Worm (Caenorhabditis elegans): Measurements from ENCODE around the gene C50D2.2.

The C50D2.2 gene

DNA sequence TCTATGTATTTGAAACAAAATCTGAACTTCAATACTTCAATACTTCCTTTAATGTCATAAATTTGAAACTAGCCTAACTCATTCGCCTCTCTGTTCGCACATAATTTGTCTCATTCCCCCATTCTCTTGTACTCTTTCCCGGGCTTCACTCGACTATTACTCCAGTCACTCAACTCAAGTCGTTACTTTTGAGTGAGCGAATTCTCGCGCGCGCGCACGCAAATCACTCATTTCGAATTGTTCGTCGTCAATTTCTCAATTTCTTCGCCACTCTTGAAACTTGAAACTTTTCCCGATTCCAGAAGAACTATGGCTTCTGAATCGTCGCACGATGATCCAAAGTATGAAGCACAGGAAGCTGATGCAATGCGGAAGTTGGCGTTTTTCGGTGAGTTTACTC lies 4.7 kb upstream of the C50D2.2 start, which contains the start of gene col-68:
Gene col-68 (plus strand): TSS at position 301 of the 400 bp plus-strand sequence.
- TF ChIP-seq ztf-29 (GFP tag; IDR thresholded peaks at IDR 0.05) (no peak), med-1 (GFP tag; optimal IDR thresholded peaks at IDR 0.05; ENCODE audit: insufficient read depth) (no peak), cog-1 (tag; optimal IDR thresholded peaks at IDR 0.05) (no peak), ztf-23 (GFP tag; IDR thresholded peaks at IDR 0.05) (no peak), flt-1 (GFP tag; IDR thresholded peaks at IDR 0.05) (no peak), ref-1 (GFP tag; conservative IDR thresholded peaks at IDR 0.05) (no peak), klf-2 (GFP tag; conservative IDR thresholded peaks at IDR 0.05) (no peak), tab-1 (GFP tag; IDR thresholded peaks at IDR 0.05) (no peak), T22C8.4 (GFP tag; IDR thresholded peaks at IDR 0.05) (no peak)

DNA sequence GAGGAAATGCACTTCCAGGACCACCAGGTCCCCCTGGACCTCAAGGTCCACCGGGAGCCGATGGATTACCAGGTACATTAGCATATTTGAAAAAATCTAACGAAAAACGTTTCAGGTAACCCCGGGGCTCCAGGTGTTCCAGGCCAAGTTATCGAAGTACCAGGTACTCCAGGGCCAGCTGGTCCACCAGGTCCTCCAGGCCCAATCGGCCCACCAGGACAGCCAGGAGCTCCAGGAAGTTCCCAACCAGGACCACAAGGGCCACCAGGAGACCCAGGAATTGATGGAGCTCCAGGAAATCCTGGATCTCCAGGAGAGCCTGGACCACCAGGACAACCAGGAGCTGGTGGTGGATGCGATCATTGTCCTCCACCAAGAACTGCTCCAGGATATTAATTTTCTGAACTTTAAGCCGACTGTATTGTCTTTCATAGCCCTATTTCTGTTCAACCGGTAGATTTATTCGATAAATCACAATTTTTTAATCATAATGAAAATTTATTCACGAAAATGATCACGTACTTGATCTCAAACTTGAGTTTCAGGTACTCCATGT lies 3.6 kb upstream of the C50D2.2 start:
- no peak for TF ChIP-seq T22C8.4 (GFP tag; IDR thresholded peaks at IDR 0.05)

DNA sequence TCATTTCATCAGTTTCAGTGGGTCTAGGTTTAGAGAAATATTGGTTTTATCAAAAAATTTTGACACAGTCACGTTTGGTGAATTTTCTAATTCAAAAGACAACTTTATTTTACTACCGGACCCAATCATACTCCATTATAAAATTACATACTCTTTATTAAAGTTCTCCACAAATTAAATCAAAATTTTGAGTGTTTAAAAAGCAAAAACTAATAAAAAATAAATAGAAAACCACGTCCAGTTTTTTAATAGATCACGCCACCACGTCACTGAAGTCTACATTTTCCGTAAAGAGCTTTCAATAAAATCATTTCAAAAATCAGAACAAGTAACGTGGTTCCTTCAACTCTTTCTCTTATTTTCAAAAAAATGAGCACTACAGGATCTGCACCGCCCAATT lies 3.1 kb upstream of the C50D2.2 start, which contains the start of gene txt-1:
Gene txt-1 (plus strand): TSS at position 301 of the 400 bp plus-strand sequence.
- no peak for TF ChIP-seq tab-1 (GFP tag; IDR thresholded peaks at IDR 0.05)
- no peak for TF ChIP-seq med-1 (GFP tag; optimal IDR thresholded peaks at IDR 0.05; ENCODE audit: insufficient read depth)
- no peak for TF ChIP-seq T22C8.4 (GFP tag; IDR thresholded peaks at IDR 0.05)
- TF ChIP-seq ztf-29 (GFP tag; IDR thresholded peaks at IDR 0.05): no peak
- TF ChIP-seq klf-2 (GFP tag; conservative IDR thresholded peaks at IDR 0.05): no peak
- TF ChIP-seq ztf-23 (GFP tag; IDR thresholded peaks at IDR 0.05): no peak
- no peak for TF ChIP-seq cog-1 (tag; optimal IDR thresholded peaks at IDR 0.05)
- TF ChIP-seq ref-1 (GFP tag; conservative IDR thresholded peaks at IDR 0.05): no peak
- no peak for TF ChIP-seq flt-1 (GFP tag; IDR thresholded peaks at IDR 0.05)

DNA sequence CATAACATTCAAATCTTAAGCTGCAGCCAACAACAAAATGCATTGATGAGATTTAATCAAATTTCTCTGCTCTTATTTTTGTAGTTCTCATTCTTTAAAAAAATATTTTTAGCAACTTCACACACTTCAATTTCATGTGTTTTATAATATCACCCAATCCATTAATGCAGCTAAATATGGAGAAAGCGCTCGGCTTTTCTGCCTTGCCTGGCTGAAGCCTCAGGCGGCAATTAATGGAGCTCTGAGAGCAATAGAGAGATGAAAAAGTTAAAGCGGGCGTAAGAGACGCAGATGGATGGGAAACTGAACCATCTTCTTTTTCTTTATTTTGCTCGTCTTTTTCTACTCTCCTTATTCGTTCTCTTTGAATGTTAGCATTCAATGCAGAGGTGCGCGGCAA lies 1.3 kb upstream of the C50D2.2 start:
- TF ChIP-seq flt-1 (GFP tag; IDR thresholded peaks at IDR 0.05) (no peak), klf-2 (GFP tag; conservative IDR thresholded peaks at IDR 0.05) (no peak), ztf-23 (GFP tag; IDR thresholded peaks at IDR 0.05) (no peak), cog-1 (tag; optimal IDR thresholded peaks at IDR 0.05) (no peak), tab-1 (GFP tag; IDR thresholded peaks at IDR 0.05) (no peak), T22C8.4 (GFP tag; IDR thresholded peaks at IDR 0.05) (no peak), ref-1 (GFP tag; conservative IDR thresholded peaks at IDR 0.05) (no peak), med-1 (GFP tag; optimal IDR thresholded peaks at IDR 0.05; ENCODE audit: insufficient read depth) (no peak), ztf-29 (GFP tag; IDR thresholded peaks at IDR 0.05) (no peak)

DNA sequence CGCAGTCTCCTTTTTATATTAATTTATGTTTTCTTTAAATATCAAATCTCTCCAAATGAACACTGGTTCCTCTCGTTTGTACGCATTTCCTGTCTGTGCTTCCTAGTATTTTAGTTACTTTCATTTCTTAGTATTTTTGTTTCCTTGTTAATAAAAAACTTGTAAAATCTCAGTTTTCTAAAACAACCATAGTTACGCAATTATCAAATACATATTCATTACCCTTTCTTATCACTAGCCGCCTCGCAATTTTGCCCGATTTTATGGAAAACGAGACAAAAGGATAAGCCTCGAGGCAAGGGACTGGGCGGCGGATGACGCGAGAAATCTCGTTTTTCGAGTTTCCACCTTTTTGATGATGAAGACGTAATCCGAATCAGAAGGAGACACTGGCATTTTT lies 2.3 kb downstream of the C50D2.2 start, which contains the start of gene C50D2.1:
Gene C50D2.1 (plus strand): TSS at position 301 of the 400 bp plus-strand sequence.
- TF ChIP-seq flt-1 (GFP tag; IDR thresholded peaks at IDR 0.05): no peak
- TF ChIP-seq ztf-23 (GFP tag; IDR thresholded peaks at IDR 0.05): no peak
- TF ChIP-seq med-1 (GFP tag; optimal IDR thresholded peaks at IDR 0.05; ENCODE audit: insufficient read depth): no peak
- no peak for TF ChIP-seq T22C8.4 (GFP tag; IDR thresholded peaks at IDR 0.05)
- no peak for TF ChIP-seq cog-1 (tag; optimal IDR thresholded peaks at IDR 0.05)
- TF ChIP-seq tab-1 (GFP tag; IDR thresholded peaks at IDR 0.05): no peak
- TF ChIP-seq ztf-29 (GFP tag; IDR thresholded peaks at IDR 0.05): no peak

DNA sequence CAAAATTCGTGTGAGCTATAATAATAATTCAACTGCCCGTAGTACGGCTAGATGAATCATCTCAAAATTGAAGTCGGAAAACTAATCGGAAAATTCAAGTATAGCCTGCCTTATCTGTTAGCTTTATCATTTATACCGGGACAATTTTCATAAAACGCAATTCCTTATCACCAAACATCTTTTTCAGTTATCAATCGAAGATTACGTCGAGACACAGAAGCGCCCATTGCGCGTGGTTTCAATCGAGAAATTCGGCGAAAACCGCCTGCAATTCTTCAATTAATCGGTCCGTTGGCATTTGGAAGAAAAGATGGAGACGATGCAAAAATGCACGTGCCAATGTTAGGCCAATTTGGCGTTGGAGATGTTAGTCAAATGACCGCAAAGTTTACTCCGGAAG lies 3.3 kb downstream of the C50D2.2 start:
- TF ChIP-seq ref-1 (GFP tag; conservative IDR thresholded peaks at IDR 0.05): no peak
- TF ChIP-seq klf-2 (GFP tag; conservative IDR thresholded peaks at IDR 0.05): no peak
- TF ChIP-seq flt-1 (GFP tag; IDR thresholded peaks at IDR 0.05): no peak
- TF ChIP-seq cog-1 (tag; optimal IDR thresholded peaks at IDR 0.05): no peak
- TF ChIP-seq ztf-29 (GFP tag; IDR thresholded peaks at IDR 0.05): no peak
- no peak for TF ChIP-seq med-1 (GFP tag; optimal IDR thresholded peaks at IDR 0.05; ENCODE audit: insufficient read depth)
- no peak for TF ChIP-seq ztf-23 (GFP tag; IDR thresholded peaks at IDR 0.05)
- no peak for TF ChIP-seq T22C8.4 (GFP tag; IDR thresholded peaks at IDR 0.05)

DNA sequence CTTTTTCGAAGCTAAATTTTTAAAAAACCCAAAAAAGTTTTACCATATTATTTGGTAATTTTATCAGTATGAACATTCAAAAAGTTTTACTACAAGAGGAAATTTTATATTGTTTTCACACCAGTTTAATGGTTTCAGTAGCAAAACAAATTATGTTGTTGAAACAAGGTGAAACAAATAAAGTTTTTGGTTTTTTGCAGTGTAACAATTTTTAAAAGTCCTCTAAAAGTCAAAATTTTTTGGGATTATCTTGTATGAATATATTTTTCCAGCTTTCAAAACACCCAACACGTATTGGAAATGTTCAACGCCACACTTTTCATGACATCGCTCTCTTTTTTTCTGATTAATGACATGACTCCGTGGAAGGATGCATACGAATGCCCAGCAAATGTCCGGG lies 8.0 kb downstream of the C50D2.2 start, which contains the start of gene srt-54:
Gene srt-54 (plus strand): TSS at position 301 of the 400 bp plus-strand sequence.
- TF ChIP-seq klf-2 (GFP tag; conservative IDR thresholded peaks at IDR 0.05): no peak
- no peak for TF ChIP-seq flt-1 (GFP tag; IDR thresholded peaks at IDR 0.05)
- no peak for TF ChIP-seq cog-1 (tag; optimal IDR thresholded peaks at IDR 0.05)
- no peak for TF ChIP-seq med-1 (GFP tag; optimal IDR thresholded peaks at IDR 0.05; ENCODE audit: insufficient read depth)
- TF ChIP-seq ztf-29 (GFP tag; IDR thresholded peaks at IDR 0.05): no peak
- TF ChIP-seq ref-1 (GFP tag; conservative IDR thresholded peaks at IDR 0.05): no peak

DNA sequence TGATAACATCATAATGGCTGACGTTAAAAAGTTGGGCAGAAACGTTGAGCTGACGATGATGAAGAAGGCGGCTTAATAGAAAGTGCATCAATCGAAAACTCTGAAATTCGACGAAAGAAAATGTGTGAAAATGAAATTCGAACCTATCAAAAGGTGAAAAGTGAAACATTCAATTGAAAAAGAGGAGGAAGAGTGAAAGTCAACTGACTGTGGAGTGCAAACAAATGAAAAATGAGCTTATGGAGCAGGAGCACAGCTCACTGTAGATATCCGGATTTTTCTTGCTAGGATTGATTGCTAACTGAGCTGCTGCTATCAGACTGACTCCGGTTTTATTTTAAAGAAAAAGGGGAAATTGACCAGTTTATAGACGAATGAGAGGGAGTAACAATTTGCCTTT lies 12.2 kb downstream of the C50D2.2 start, which contains the start of gene K10B4.3:
Gene K10B4.3 (minus strand): TSS at position 101 of the 400 bp plus-strand sequence.
- TF ChIP-seq flt-1 (GFP tag; IDR thresholded peaks at IDR 0.05): no peak
- TF ChIP-seq cog-1 (tag; optimal IDR thresholded peaks at IDR 0.05): no peak
- TF ChIP-seq ref-1 (GFP tag; conservative IDR thresholded peaks at IDR 0.05): no peak
- no peak for TF ChIP-seq med-1 (GFP tag; optimal IDR thresholded peaks at IDR 0.05; ENCODE audit: insufficient read depth)
- no peak for TF ChIP-seq T22C8.4 (GFP tag; IDR thresholded peaks at IDR 0.05)
- no peak for TF ChIP-seq tab-1 (GFP tag; IDR thresholded peaks at IDR 0.05)
- TF ChIP-seq ztf-29 (GFP tag; IDR thresholded peaks at IDR 0.05): no peak
- TF ChIP-seq ztf-23 (GFP tag; IDR thresholded peaks at IDR 0.05): no peak
- TF ChIP-seq klf-2 (GFP tag; conservative IDR thresholded peaks at IDR 0.05): no peak

DNA sequence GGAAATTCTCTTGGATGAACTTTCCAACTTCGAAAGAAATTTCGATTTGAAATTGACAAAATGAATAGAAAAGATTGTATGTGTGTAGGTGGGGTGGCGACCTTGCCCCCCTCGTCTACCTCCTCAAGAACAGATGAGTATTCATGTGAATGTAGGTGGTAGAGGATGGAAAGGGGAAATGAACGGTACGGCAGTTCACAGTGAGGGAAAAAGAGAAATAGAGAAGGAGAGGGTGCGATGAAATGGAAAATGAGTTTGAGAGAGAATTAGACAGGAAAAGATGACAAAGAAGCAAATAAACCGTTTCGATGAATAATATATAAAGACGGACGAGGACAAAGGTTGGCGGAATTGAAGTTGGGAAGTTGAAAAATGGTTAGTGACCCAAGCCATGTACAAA lies 13.0 kb downstream of the C50D2.2 start:
- TF ChIP-seq T22C8.4 (GFP tag; IDR thresholded peaks at IDR 0.05) (no peak), cog-1 (tag; optimal IDR thresholded peaks at IDR 0.05) (no peak), tab-1 (GFP tag; IDR thresholded peaks at IDR 0.05) (0 out of 2 replicates have a peak, but pooled peaks have one; percentile 57), ztf-23 (GFP tag; IDR thresholded peaks at IDR 0.05) (peak; percentile 61; the same call in 1 of the 2 replicates), flt-1 (GFP tag; IDR thresholded peaks at IDR 0.05) (no peak), med-1 (GFP tag; optimal IDR thresholded peaks at IDR 0.05; ENCODE audit: insufficient read depth) (no peak), klf-2 (GFP tag; conservative IDR thresholded peaks at IDR 0.05) (no peak), ref-1 (GFP tag; conservative IDR thresholded peaks at IDR 0.05) (no peak)

DNA sequence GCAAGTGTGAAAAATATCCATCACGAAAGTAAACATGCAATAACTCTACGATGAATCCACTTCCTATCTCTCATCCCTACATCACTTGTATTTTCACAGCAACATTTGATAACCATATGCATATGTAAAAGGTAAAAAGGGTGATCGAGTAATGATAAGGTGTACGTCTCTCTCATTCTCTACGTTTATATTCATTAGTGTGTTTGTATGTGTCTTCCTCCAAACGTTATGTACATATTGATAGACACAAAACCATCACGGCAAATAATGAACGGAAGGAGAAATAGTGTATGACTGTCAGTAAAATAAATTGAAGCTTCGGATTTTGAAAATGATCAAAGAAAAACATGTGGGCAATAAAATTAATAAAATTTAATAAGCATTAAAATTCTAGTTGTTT lies 13.5 kb downstream of the C50D2.2 start:
- no peak for TF ChIP-seq ref-1 (GFP tag; conservative IDR thresholded peaks at IDR 0.05)
- no peak for TF ChIP-seq klf-2 (GFP tag; conservative IDR thresholded peaks at IDR 0.05)
- no peak for TF ChIP-seq cog-1 (tag; optimal IDR thresholded peaks at IDR 0.05)
- TF ChIP-seq T22C8.4 (GFP tag; IDR thresholded peaks at IDR 0.05): no peak
- no peak for TF ChIP-seq flt-1 (GFP tag; IDR thresholded peaks at IDR 0.05)

Measured in whole organism, midembryonic.